Fruit fly (Drosophila melanogaster) whole organism, prepupa: ENCODE data around the gene CG32102.

Experiments
- Blimp-1 ChIP-seq: fragments of 200-800 bp; sonication (Bioruptor generic); optimal IDR thresholded peaks from 3 replicates; lab custom pipeline; 2017; ENCODE audit warnings: missing biosample characterization, missing genetic modification characterization, mild to moderate bottlenecking, moderate library complexity, missing genetic modification reagents
- CG10631 ChIP-seq: fragments of 200-800 bp; sonication (Bioruptor generic); optimal IDR thresholded peaks from 2 replicates; lab custom pipeline; 2016; ENCODE audit warnings: missing biosample characterization, missing genetic modification characterization
- CG10669 ChIP-seq: fragments of 200-800 bp; sonication (Bioruptor generic); optimal IDR thresholded peaks from 3 replicates; lab custom pipeline; 2018; ENCODE audit warnings: missing biosample characterization, mild to moderate bottlenecking, missing genetic modification characterization, moderate library complexity
- CG11294 ChIP-seq: fragments of 200-800 bp; sonication (Bioruptor generic); IDR thresholded peaks from 2 replicates; pipeline ENCODE4 v1.3.6; 2022; ENCODE audit warnings: missing biosample characterization, missing genetic modification characterization
- CG11762 ChIP-seq: fragments of 200-800 bp; sonication (Bioruptor generic); optimal IDR thresholded peaks from 3 replicates; lab custom pipeline; 2016; ENCODE audit warnings: missing biosample characterization, missing genetic modification characterization; ENCODE audit not compliant: insufficient read depth
- CG11902 ChIP-seq: fragments of 200-800 bp; sonication (Bioruptor generic); optimal IDR thresholded peaks from 3 replicates; lab custom pipeline; 2016; ENCODE audit warnings: missing biosample characterization, missing genetic modification characterization
- CG1621 ChIP-seq: fragments of 200-800 bp; sonication (Bioruptor generic); optimal IDR thresholded peaks from 3 replicates; lab custom pipeline; 2018; ENCODE audit warnings: missing biosample characterization, mild to moderate bottlenecking, missing genetic modification characterization
- CG16779 ChIP-seq: fragments of 200-800 bp; sonication (Bioruptor generic); optimal IDR thresholded peaks from 3 replicates; lab custom pipeline; 2017; ENCODE audit warnings: missing biosample characterization, mild to moderate bottlenecking, missing genetic modification characterization
- CG3032 ChIP-seq: fragments of 200-800 bp; optimal IDR thresholded peaks from 2 replicates; lab custom pipeline; 2019; ENCODE audit warnings: missing biosample characterization, mild to moderate bottlenecking, missing genetic modification characterization, moderate library complexity
- CG32006 ChIP-seq: fragments of 200-800 bp; sonication (Bioruptor generic); optimal IDR thresholded peaks from 3 replicates; lab custom pipeline; 2017; ENCODE audit warnings: missing biosample characterization, mild to moderate bottlenecking, missing genetic modification characterization
- CG34406 ChIP-seq: fragments of 200-800 bp; sonication (Bioruptor generic); optimal IDR thresholded peaks from 3 replicates; lab custom pipeline; 2016; ENCODE audit warnings: missing biosample characterization, missing genetic modification characterization
- CG3919 ChIP-seq: fragments of 200-800 bp; sonication (Bioruptor generic); optimal IDR thresholded peaks from 3 replicates; lab custom pipeline; 2016; ENCODE audit warnings: missing biosample characterization, missing genetic modification characterization
- CG4318 ChIP-seq: fragments of 200-800 bp; sonication (Bioruptor generic); optimal IDR thresholded peaks from 3 replicates; lab custom pipeline; 2017; ENCODE audit warnings: missing biosample characterization, mild to moderate bottlenecking, missing genetic modification characterization
- CG6163 ChIP-seq: fragments of 200-800 bp; sonication (Bioruptor generic); IDR thresholded peaks from 3 replicates; pipeline ENCODE4 v1.3.6; 2022; ENCODE audit warnings: missing biosample characterization, missing genetic modification characterization
- CG6276 ChIP-seq: fragments of 200-800 bp; sonication (Bioruptor generic); optimal IDR thresholded peaks from 2 replicates; lab custom pipeline; 2017; ENCODE audit warnings: missing biosample characterization, mild to moderate bottlenecking, missing genetic modification characterization
- CG6792 ChIP-seq: fragments of 200-800 bp; sonication (Bioruptor generic); optimal IDR thresholded peaks from 3 replicates; lab custom pipeline; 2016; ENCODE audit warnings: missing biosample characterization, missing genetic modification characterization
- CG6808 ChIP-seq: fragments of 200-800 bp; sonication (Bioruptor generic); optimal IDR thresholded peaks from 3 replicates; lab custom pipeline; 2017; ENCODE audit warnings: missing biosample characterization, missing genetic modification characterization, mild to moderate bottlenecking, moderate library complexity, missing genetic modification reagents
- CG7368 ChIP-seq: fragments of 200-800 bp; sonication (Bioruptor generic); optimal IDR thresholded peaks from 3 replicates; lab custom pipeline; 2016; ENCODE audit warnings: missing biosample characterization, missing genetic modification characterization
- CG8119 ChIP-seq: fragments of 200-800 bp; sonication (Bioruptor generic); IDR thresholded peaks from 3 replicates; pipeline ENCODE4 v1.3.6; 2022; ENCODE audit warnings: missing biosample characterization, missing genetic modification characterization
- CG8319 ChIP-seq: fragments of 200-800 bp; sonication (Bioruptor generic); optimal IDR thresholded peaks from 3 replicates; lab custom pipeline; 2016; ENCODE audit warnings: missing biosample characterization, missing genetic modification characterization
- CG8632 ChIP-seq: fragments of 200-800 bp; sonication (Bioruptor generic); optimal IDR thresholded peaks from 3 replicates; lab custom pipeline; 2016; ENCODE audit warnings: missing biosample characterization, missing genetic modification characterization
- CG9139 ChIP-seq: fragments of 200-800 bp; sonication (Bioruptor generic); optimal IDR thresholded peaks from 3 replicates; lab custom pipeline; 2017; ENCODE audit warnings: missing biosample characterization, mild to moderate bottlenecking, missing genetic modification characterization
- Eip75B ChIP-seq: fragments of 200-800 bp; sonication (Bioruptor generic); optimal IDR thresholded peaks from 3 replicates; lab custom pipeline; 2016; ENCODE audit warnings: missing biosample characterization, missing genetic modification characterization
- Eip78C ChIP-seq: fragments of 200-800 bp; sonication (Bioruptor generic); peaks from one replicate; lab custom pipeline; 2016; ENCODE audit warnings: missing biosample characterization, missing genetic modification characterization
- Eip93F ChIP-seq: fragments of 200-800 bp; sonication (Bioruptor generic); optimal IDR thresholded peaks from 2 replicates; lab custom pipeline; 2016; ENCODE audit warnings: missing biosample characterization, mild to moderate bottlenecking, missing genetic modification characterization
- Ets21C ChIP-seq: fragments of 200-800 bp; sonication (Bioruptor generic); optimal IDR thresholded peaks from 3 replicates; lab custom pipeline; 2016; ENCODE audit warnings: missing biosample characterization, missing genetic modification characterization
- Ets96B ChIP-seq: fragments of 200-800 bp; optimal IDR thresholded peaks from 2 replicates; lab custom pipeline; 2019; ENCODE audit warnings: missing biosample characterization, mild to moderate bottlenecking, missing genetic modification characterization, moderate library complexity
- Gug ChIP-seq: fragments of 200-800 bp; sonication (Bioruptor generic); IDR thresholded peaks from 2 replicates; pipeline ENCODE4 v1.3.6; 2022; ENCODE audit warnings: missing biosample characterization, missing genetic modification characterization
- Hr38 ChIP-seq: sonication (Bioruptor generic); optimal IDR thresholded peaks from 2 replicates; lab custom pipeline; 2016; ENCODE audit warnings: missing biosample characterization, missing genetic modification characterization
- Hr4 ChIP-seq: fragments of 200-800 bp; sonication (Bioruptor generic); optimal IDR thresholded peaks from 3 replicates; lab custom pipeline; 2016; ENCODE audit warnings: missing biosample characterization, missing genetic modification characterization
- OdsH ChIP-seq: fragments of 200-800 bp; sonication (Bioruptor generic); optimal IDR thresholded peaks from 3 replicates; lab custom pipeline; 2016; ENCODE audit warnings: missing biosample characterization, missing genetic modification characterization
- Smox ChIP-seq: fragments of 200-800 bp; sonication (Bioruptor generic); optimal IDR thresholded peaks from 3 replicates; lab custom pipeline; 2016; ENCODE audit warnings: missing biosample characterization, missing genetic modification characterization
- Sox102F ChIP-seq: fragments of 200-800 bp; sonication (Bioruptor generic); optimal IDR thresholded peaks from 2 replicates; lab custom pipeline; 2016; ENCODE audit warnings: missing biosample characterization, mild to moderate bottlenecking, missing genetic modification characterization
- achi ChIP-seq: fragments of 200-800 bp; sonication (Bioruptor generic); optimal IDR thresholded peaks from 3 replicates; lab custom pipeline; 2016; ENCODE audit warnings: missing biosample characterization, missing genetic modification characterization
- acj6 ChIP-seq: fragments of 200-800 bp; sonication (Bioruptor generic); optimal IDR thresholded peaks from 3 replicates; lab custom pipeline; 2016; ENCODE audit warnings: missing biosample characterization, missing genetic modification characterization
- cyc ChIP-seq: fragments of 200-800 bp; sonication (Bioruptor generic); optimal IDR thresholded peaks from 3 replicates; lab custom pipeline; 2016; ENCODE audit warnings: missing biosample characterization, missing genetic modification characterization
- dac ChIP-seq: fragments of 200-800 bp; sonication (Bioruptor generic); optimal IDR thresholded peaks from 2 replicates; lab custom pipeline; 2017; ENCODE audit warnings: missing biosample characterization, mild to moderate bottlenecking, missing genetic modification characterization
- dsx ChIP-seq: fragments of 200-800 bp; optimal IDR thresholded peaks from 3 replicates; lab custom pipeline; 2019; ENCODE audit warnings: missing biosample characterization, mild to moderate bottlenecking, missing genetic modification characterization, moderate library complexity; ENCODE audit not compliant: poor library complexity, severe bottlenecking
- eg ChIP-seq: fragments of 200-800 bp; sonication (Bioruptor generic); IDR thresholded peaks from 3 replicates; pipeline ENCODE4 v1.3.6; 2022; ENCODE audit warnings: missing biosample characterization, missing genetic modification characterization
- fd59A ChIP-seq: fragments of 200-800 bp; sonication (Bioruptor generic); optimal IDR thresholded peaks from 2 replicates; lab custom pipeline; 2017; ENCODE audit warnings: missing biosample characterization, mild to moderate bottlenecking, missing genetic modification characterization, missing genetic modification reagents
- fd85E ChIP-seq: fragments of 200-800 bp; sonication (Bioruptor generic); optimal IDR thresholded peaks from 3 replicates; lab custom pipeline; 2016; ENCODE audit warnings: missing biosample characterization, missing genetic modification characterization
- lz ChIP-seq: fragments of 200-800 bp; sonication (Bioruptor generic); optimal IDR thresholded peaks from 3 replicates; lab custom pipeline; 2016; ENCODE audit warnings: missing biosample characterization, missing genetic modification characterization
- net ChIP-seq: fragments of 200-800 bp; sonication (Bioruptor generic); optimal IDR thresholded peaks from 3 replicates; lab custom pipeline; 2016; ENCODE audit warnings: missing biosample characterization, missing genetic modification characterization
- pdm3 ChIP-seq: fragments of 200-800 bp; sonication (Bioruptor generic); optimal IDR thresholded peaks from 3 replicates; lab custom pipeline; 2016; ENCODE audit warnings: missing biosample characterization, missing genetic modification characterization
- salr ChIP-seq, 2 experiments: fragments of 200-800 bp; sonication (Bioruptor generic); optimal IDR thresholded peaks; 3 replicates each; lab custom pipeline; 2016 to 2018; ENCODE audit warnings: missing biosample characterization in 2 of 2, missing genetic modification characterization in 2 of 2, mild to moderate bottlenecking in 1 of 2
- svp ChIP-seq: fragments of 200-800 bp; sonication (Bioruptor generic); peaks from one replicate; lab custom pipeline; 2016; ENCODE audit warnings: missing biosample characterization, missing genetic modification characterization
- vri ChIP-seq: fragments of 200-800 bp; sonication (Bioruptor generic); optimal IDR thresholded peaks from 3 replicates; lab custom pipeline; 2016; ENCODE audit warnings: missing biosample characterization, mild to moderate bottlenecking, missing genetic modification characterization

Gene CG32102

dm6 chr3L:12515691-12516455 lies 46.3 kb upstream of the CG32102 start (continued):
- TF ChIP-seq cyc (no peak), CG3919 (GFP tag; lab: Kevin White, UChicago) (no peak), CG32006 (GFP tag; lab: Kevin White, UChicago) (peak; percentile 56), Hr4 (peak; percentile 46), Smox (no peak), Eip93F (GFP tag; lab: Kevin White, UChicago) (no peak), CG11902 (GFP tag; lab: Kevin White, UChicago) (no peak), salr (GFP tag; optimal IDR thresholded peaks at IDR 0.05; lab: Kevin White, UChicago) (peak; percentile 15 to 36), CG9139 (GFP tag; lab: Kevin White, UChicago) (peak; percentile 84), Blimp-1 (GFP tag; lab: Kevin White, UChicago) (no peak), acj6 (GFP tag; lab: Kevin White, UChicago) (no peak), dac (GFP tag; lab: Kevin White, UChicago) (peak; percentile 55), Ets96B (peak; percentile 73), lz (GFP tag; lab: Kevin White, UChicago) (no peak), pdm3 (GFP tag; lab: Kevin White, UChicago) (peak; percentile 12), CG1621 (tag; lab: Kevin White, UChicago) (peak; percentile 64), CG6276 (GFP tag; lab: Kevin White, UChicago) (peak; percentile 97), Hr38 (GFP tag; lab: Kevin White, UChicago) (no peak), dsx (peak; percentile 83), CG16779 (tag; lab: Kevin White, UChicago) (peak; percentile 93), Ets21C (GFP tag; lab: Kevin White, UChicago) (no peak), eg (peak; percentile 90), CG8319 (GFP tag; lab: Kevin White, UChicago) (peak; percentile 1), achi (GFP tag; lab: Kevin White, UChicago) (no peak), CG3032 (peak; percentile 43), Sox102F (GFP tag; lab: Kevin White, UChicago) (no peak), Gug (GFP tag; lab: Robert Waterston, UW) (no peak; the same call in 1 of the 2 replicates), vri (peak; percentile 53), CG6808 (GFP tag; lab: Kevin White, UChicago) (peak; percentile 85), OdsH (no peak)

- peak; percentile 92 for TF ChIP-seq lz (GFP tag; lab: Kevin White, UChicago)
- TF ChIP-seq CG8119 (GFP tag; lab: Robert Waterston, UW): 0 out of 3 replicates have a peak, but pooled peaks have one; percentile 15
- no peak for TF ChIP-seq Eip78C (GFP tag; lab: Kevin White, UChicago)
- TF ChIP-seq acj6 (GFP tag; lab: Kevin White, UChicago): no peak
- peak; percentile 53 for TF ChIP-seq fd59A (GFP tag; lab: Kevin White, UChicago)
- TF ChIP-seq vri: no peak
- TF ChIP-seq svp (GFP tag; lab: Kevin White, UChicago): no peak
- no peak for TF ChIP-seq net
- TF ChIP-seq CG34406 (GFP tag; lab: Kevin White, UChicago): peak; percentile 75
- peak; percentile 72 for TF ChIP-seq Sox102F (GFP tag; lab: Kevin White, UChicago)
- no peak for TF ChIP-seq CG10669 (GFP tag; lab: Kevin White, UChicago)
- TF ChIP-seq Ets96B: peak; percentile 49
- peak; percentile 48 for TF ChIP-seq CG4318 (GFP tag; lab: Kevin White, UChicago)
- no peak for TF ChIP-seq CG11762
- TF ChIP-seq CG6792: peak; percentile 82
- no peak for TF ChIP-seq CG6276 (GFP tag; lab: Kevin White, UChicago)
- peak; percentile 27; the same call in 1 of the 2 replicates for TF ChIP-seq CG11294 (GFP tag; lab: Robert Waterston, UW)
- peak; percentile 69 for TF ChIP-seq CG8632 (GFP tag; lab: Kevin White, UChicago)
- no peak for TF ChIP-seq Eip75B (GFP tag; lab: Kevin White, UChicago)
- peak; percentile 84 for TF ChIP-seq Ets21C (GFP tag; lab: Kevin White, UChicago)
- TF ChIP-seq CG6163 (GFP tag; lab: Robert Waterston, UW): peak; percentile 68
- peak; percentile 69 for TF ChIP-seq eg
- peak; percentile 90 for TF ChIP-seq Hr4
- TF ChIP-seq CG6808 (GFP tag; lab: Kevin White, UChicago): peak; percentile 35
- TF ChIP-seq CG16779 (tag; lab: Kevin White, UChicago): no peak
- TF ChIP-seq achi (GFP tag; lab: Kevin White, UChicago): peak; percentile 88
- TF ChIP-seq pdm3 (GFP tag; lab: Kevin White, UChicago): no peak
- peak; percentile 89 for TF ChIP-seq CG3919 (GFP tag; lab: Kevin White, UChicago)
- peak; percentile 29 for TF ChIP-seq CG9139 (GFP tag; lab: Kevin White, UChicago)
- peak; percentile 67 for TF ChIP-seq CG7368
- peak; percentile 88 for TF ChIP-seq CG10631 (GFP tag; lab: Kevin White, UChicago)
- peak; percentile 54 for TF ChIP-seq fd85E (GFP tag; lab: Kevin White, UChicago)
- peak; percentile 70 for TF ChIP-seq Gug (GFP tag; lab: Robert Waterston, UW)
Measured at dm6 chr3L:12514762-12515215, 45.2 kb upstream of the CG32102 start, which contains the start of the genes sti and tral. TSS of gene sti (minus strand) at chr3L:12514815. TSS of gene tral (plus strand) at chr3L:12515059.
